Worm (Caenorhabditis elegans): ENCODE results near the gene C16C8.18.

C16C8.18 gene

ce11 chrII:3470549-3470948 lies 41.0 kb downstream of the C16C8.18 start, which contains the start of gene Y49F6B.20:
Gene Y49F6B.20, minus strand, starts transcription at chrII:3470649.
- TF ChIP-seq unc-130 (GFP tag; optimal IDR thresholded peaks at IDR 0.05), result no peak
- TF ChIP-seq ztf-28 (GFP tag; IDR thresholded peaks at IDR 0.05), result no peak
- no peak for TF ChIP-seq attf-6 (GFP tag; IDR thresholded peaks at IDR 0.05)
- no peak for TF ChIP-seq B0261.1 (tag; optimal IDR thresholded peaks at IDR 0.05)
- no peak for TF ChIP-seq pbrm-1 (GFP tag; IDR thresholded peaks at IDR 0.05)
- no peak for TF ChIP-seq tlf-1 (GFP tag; optimal IDR thresholded peaks at IDR 0.05)
- TF ChIP-seq F39B2.1 (GFP tag; IDR thresholded peaks at IDR 0.05), result no peak
- TF ChIP-seq ets-4 (GFP tag; optimal IDR thresholded peaks at IDR 0.05), result no peak
- TF ChIP-seq madf-8 (GFP tag; conservative IDR thresholded peaks at IDR 0.05), result no peak
- TF ChIP-seq zim-3 (tag; optimal IDR thresholded peaks at IDR 0.05), result no peak
- no peak for TF ChIP-seq Y53F4B.3 (GFP tag; IDR thresholded peaks at IDR 0.05)

DNA sequence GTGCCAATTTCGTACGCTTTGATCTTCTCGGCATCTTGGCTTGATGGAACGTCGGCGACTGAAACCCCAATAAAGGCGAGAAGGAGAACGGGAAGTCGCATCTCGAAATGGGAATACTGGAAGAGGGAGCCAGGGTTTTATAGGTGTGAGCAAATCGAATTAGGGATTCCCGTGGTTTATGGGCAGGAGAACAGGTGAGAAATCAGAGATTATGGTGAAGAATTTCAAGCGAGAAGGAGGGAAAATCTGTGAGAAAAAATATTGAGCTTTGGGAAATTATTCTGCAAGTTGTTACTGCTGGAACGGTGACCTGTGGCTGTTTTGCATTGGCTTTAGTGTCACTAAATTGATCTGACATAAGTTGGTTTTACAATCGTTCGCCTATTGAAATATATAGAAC lies 42.1 kb downstream of the C16C8.18 start, which contains the start of gene Y49F6B.13:
TSS of gene Y49F6B.13 (minus strand) at position 101 of the 400 bp plus-strand sequence.
- TF ChIP-seq sea-2 (GFP tag; IDR thresholded peaks at IDR 0.05) (no peak), hmg-1.2 (GFP tag; IDR thresholded peaks at IDR 0.05) (no peak), F49E8.2 (tag; optimal IDR thresholded peaks at IDR 0.05; ENCODE audit: insufficient read depth) (no peak), ztf-22 (GFP tag; optimal IDR thresholded peaks at IDR 0.05) (no peak), hsf-1 (GFP tag; IDR thresholded peaks at IDR 0.05) (no peak), lin-35 (GFP tag; optimal IDR thresholded peaks at IDR 0.05) (no peak), K11D2.4 (GFP tag; IDR thresholded peaks at IDR 0.05) (no peak), nhr-90 (tag; optimal IDR thresholded peaks at IDR 0.05) (no peak), F57A8.1 (GFP tag; optimal IDR thresholded peaks at IDR 0.05) (no peak), cebp-1 (GFP tag; IDR thresholded peaks at IDR 0.05) (no peak), cebp-1 (tag; optimal IDR thresholded peaks at IDR 0.05) (no peak), mxl-1 (tag; optimal IDR thresholded peaks at IDR 0.05) (no peak), F39B2.1 (GFP tag; IDR thresholded peaks at IDR 0.05) (no peak)

DNA sequence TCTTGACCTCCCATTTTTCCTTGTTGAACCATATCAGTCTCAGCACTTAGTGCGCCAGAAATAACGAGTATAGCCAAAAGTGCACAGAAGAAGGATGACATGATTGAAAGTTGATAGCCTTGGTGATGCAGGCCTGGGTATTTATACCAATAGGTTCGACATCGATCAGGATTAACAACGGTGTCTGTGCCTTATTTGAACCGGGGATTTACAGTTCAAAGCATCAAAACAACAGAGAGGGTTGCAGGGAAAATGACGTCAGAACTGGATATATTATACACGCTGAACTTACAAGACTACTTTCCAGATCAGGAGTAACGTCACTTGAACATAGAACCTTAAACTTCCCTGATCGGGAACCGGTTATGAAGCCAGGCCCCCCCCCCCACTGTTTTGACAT lies 42.8 kb downstream of the C16C8.18 start, which contains the start of gene Y49F6B.12:
TSS of gene Y49F6B.12 (minus strand) at position 101 of the 400 bp plus-strand sequence.
- TF ChIP-seq ZK185.1 (tag; optimal IDR thresholded peaks at IDR 0.05; ENCODE audit: poor library complexity, severe bottlenecking) (no peak), rpc-1 (optimal IDR thresholded peaks at IDR 0.05) (no peak), rpc-1 (tag; optimal IDR thresholded peaks at IDR 0.05) (no peak), him-1 (tag; optimal IDR thresholded peaks at IDR 0.05) (no peak), die-1 (tag; optimal IDR thresholded peaks at IDR 0.05) (no peak), madf-6 (GFP tag; IDR thresholded peaks at IDR 0.05) (no peak), let-526 (GFP tag; IDR thresholded peaks at IDR 0.05) (no peak), bed-2 (GFP tag; IDR thresholded peaks at IDR 0.05) (no peak), nhr-27 (tag; optimal IDR thresholded peaks at IDR 0.05) (no peak), ceh-91 (GFP tag; IDR thresholded peaks at IDR 0.05) (no peak), lin-40 (tag; optimal IDR thresholded peaks at IDR 0.05) (no peak), C17E4.6 (GFP tag; IDR thresholded peaks at IDR 0.05) (no peak), pbrm-1 (GFP tag; IDR thresholded peaks at IDR 0.05) (no peak), hsf-1 (GFP tag; IDR thresholded peaks at IDR 0.05) (no peak), snpc-1.3 (tag; optimal IDR thresholded peaks at IDR 0.05; ENCODE audit: insufficient read depth) (no peak), ztf-3 (GFP tag; optimal IDR thresholded peaks at IDR 0.05) (no peak)
